Fruit fly (Drosophila melanogaster): ENCODE results near the gene CG3982.

Gene CG3982

DNA sequence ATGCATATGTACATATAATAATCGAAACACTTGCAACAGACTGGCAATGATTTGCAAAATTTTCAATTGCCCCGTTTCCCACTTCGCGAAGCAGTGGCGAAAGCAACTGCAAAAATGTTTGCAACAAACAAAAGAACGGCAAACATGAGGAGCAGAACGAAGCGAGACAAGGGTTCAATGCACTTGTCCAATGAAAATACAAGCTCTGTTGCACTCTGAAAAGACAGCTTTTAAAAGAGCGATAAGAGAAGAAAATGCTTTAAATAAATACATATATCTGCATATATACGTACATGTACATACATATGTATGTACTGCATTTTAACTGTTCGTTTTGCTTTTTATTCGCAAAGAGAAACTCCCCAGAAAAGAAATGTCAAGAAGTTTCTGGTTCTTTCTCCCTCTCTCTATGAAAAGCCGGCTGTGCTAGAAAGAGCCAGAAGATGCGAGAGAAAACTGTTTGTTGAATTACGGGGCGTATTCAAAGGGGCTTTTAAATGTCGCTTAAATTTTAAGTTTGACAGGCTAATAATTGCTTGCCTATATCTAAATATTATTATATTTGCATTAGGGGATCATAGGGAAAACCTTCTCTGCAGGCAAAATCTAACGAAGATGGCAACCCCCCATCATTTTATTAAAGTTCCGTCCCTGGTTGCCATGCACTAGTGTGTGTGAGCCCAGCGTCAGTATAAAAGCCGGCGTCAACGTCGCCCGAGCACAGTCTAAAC is 33.7 kb downstream of the CG3982 start, which contains the start of gene Hsp27 (continued):
- TF ChIP-seq CG10274 (GFP tag; optimal IDR thresholded peaks at IDR 0.05): peak; percentile 90
- TF ChIP-seq maf-S (GFP tag; optimal IDR thresholded peaks at IDR 0.05): peak; percentile 91
- peak; percentile 95 for TF ChIP-seq esg (GFP tag; conservative IDR thresholded peaks at IDR 0.05)
- peak; percentile 74 for TF ChIP-seq CG33557 (GFP tag; optimal IDR thresholded peaks at IDR 0.05)
- no peak for TF ChIP-seq lov (optimal IDR thresholded peaks at IDR 0.05)
- peak; percentile 98 for TF ChIP-seq lov (GFP tag; IDR thresholded peaks at IDR 0.05)
- TF ChIP-seq CG12236 (GFP tag; optimal IDR thresholded peaks at IDR 0.05): peak; percentile 66
- peak; percentile 97 for TF ChIP-seq kay (GFP tag; optimal IDR thresholded peaks at IDR 0.05)
- TF ChIP-seq CG12942 (GFP tag; optimal IDR thresholded peaks at IDR 0.05): peak; percentile 97
- peak; percentile 50 for TF ChIP-seq CG9797 (GFP tag; optimal IDR thresholded peaks at IDR 0.05)
- TF ChIP-seq CG6254 (GFP tag; optimal IDR thresholded peaks at IDR 0.05): peak; percentile 97
- peak; percentile 96 for TF ChIP-seq CG9932 (GFP tag; IDR thresholded peaks at IDR 0.05)
- TF ChIP-seq CG1832 (GFP tag; optimal IDR thresholded peaks at IDR 0.05): peak; percentile 65
- peak; percentile 92 for TF ChIP-seq TFAM (GFP tag; optimal IDR thresholded peaks at IDR 0.05)
- peak; percentile 92 for TF ChIP-seq eyg (GFP tag; optimal IDR thresholded peaks at IDR 0.05)
- TF ChIP-seq lab (GFP tag; optimal IDR thresholded peaks at IDR 0.05): peak; percentile 99
- peak; percentile 92 for TF ChIP-seq bowl (GFP tag; IDR thresholded peaks at IDR 0.05)
- TF ChIP-seq mirr (GFP tag; optimal IDR thresholded peaks at IDR 0.05): peak; percentile 81
- TF ChIP-seq bigmax (GFP tag; optimal IDR thresholded peaks at IDR 0.05): peak; percentile 71
- TF ChIP-seq fru (optimal IDR thresholded peaks at IDR 0.05): no peak
- peak; percentile 88 for TF ChIP-seq emc (GFP tag; optimal IDR thresholded peaks at IDR 0.05)
- TF ChIP-seq ham (GFP tag; IDR thresholded peaks at IDR 0.05): peak; percentile 86
- peak; percentile 98 for TF ChIP-seq CG17829 (tag; optimal IDR thresholded peaks at IDR 0.05)
- peak in 1 of 2 experiments; percentile 27 for TF ChIP-seq insv (GFP tag; optimal IDR thresholded peaks at IDR 0.05)
- peak; percentile 94 for TF ChIP-seq dan (GFP tag; IDR thresholded peaks at IDR 0.05)
- peak; percentile 48; the same call in 2 of the 3 replicates for TF ChIP-seq knrl (GFP tag; IDR thresholded peaks at IDR 0.05; ENCODE audit: partially characterized antibody)
- peak; percentile 96 for TF ChIP-seq fd64A (GFP tag; optimal IDR thresholded peaks at IDR 0.05)
- TF ChIP-seq CG17612 (GFP tag; IDR thresholded peaks at IDR 0.05): peak; percentile 96
- TF ChIP-seq pum (GFP tag; optimal IDR thresholded peaks at IDR 0.05): peak; percentile 94
- TF ChIP-seq nerfin-1 (tag; optimal IDR thresholded peaks at IDR 0.05): peak; percentile 96
- TF ChIP-seq bab2 (GFP tag; optimal IDR thresholded peaks at IDR 0.05): peak; percentile 93
- TF ChIP-seq Fer2 (tag; optimal IDR thresholded peaks at IDR 0.05): peak; percentile 88
- TF ChIP-seq ro (GFP tag; IDR thresholded peaks at IDR 0.05): peak; percentile 96
- peak; percentile 95 for TF ChIP-seq CG8290 (GFP tag; optimal IDR thresholded peaks at IDR 0.05)
- peak in 1 of 2 experiments; percentile 66 for TF ChIP-seq CG8290 (tag; optimal IDR thresholded peaks at IDR 0.05)
- TF ChIP-seq Hr39 (optimal IDR thresholded peaks at IDR 0.05): no peak
- TF ChIP-seq pnt (GFP tag; optimal IDR thresholded peaks at IDR 0.05): peak; percentile 96
- peak; percentile 98 for TF ChIP-seq CG10654 (GFP tag; optimal IDR thresholded peaks at IDR 0.05)
- 0 out of 3 replicates have a peak, but pooled peaks have one; percentile 50 for TF ChIP-seq Opbp (GFP tag; IDR thresholded peaks at IDR 0.05; ENCODE audit: partially characterized antibody)
- peak; percentile 99 for TF ChIP-seq Rfx (GFP tag; IDR thresholded peaks at IDR 0.05)
- peak; percentile 96 for TF ChIP-seq CG7357 (GFP tag; IDR thresholded peaks at IDR 0.05)
- no peak for TF ChIP-seq usp (GFP tag; optimal IDR thresholded peaks at IDR 0.05)
- peak; percentile 89 for TF ChIP-seq twi (tag; optimal IDR thresholded peaks at IDR 0.05)
- no peak for TF ChIP-seq pan (optimal IDR thresholded peaks at IDR 0.05)
- TF ChIP-seq pan (GFP tag; optimal IDR thresholded peaks at IDR 0.05 in 1 of 2, IDR thresholded peaks at IDR 0.05 in 1 of 2): peak in 1 of 2 experiments; percentile 99
- TF ChIP-seq hb (GFP tag; IDR thresholded peaks at IDR 0.05; ENCODE audit: partially characterized antibody): no peak
- TF ChIP-seq wdn (GFP tag; IDR thresholded peaks at IDR 0.05): peak; percentile 96
- peak; percentile 94 for TF ChIP-seq Bteb2 (GFP tag; optimal IDR thresholded peaks at IDR 0.05)
- TF ChIP-seq CG6689 (GFP tag; IDR thresholded peaks at IDR 0.05): peak; percentile 99
- TF ChIP-seq CG10462 (GFP tag; optimal IDR thresholded peaks at IDR 0.05): peak; percentile 95
- no peak for TF ChIP-seq inv (GFP tag; IDR thresholded peaks at IDR 0.05; ENCODE audit: partially characterized antibody)

Data from whole organism, embryonic.